Worm (Caenorhabditis elegans) whole organism, L4 larva: ENCODE data around the gene K10D11.4.

Experiments
- F44E2.7 ChIP-seq: fragments of 200-800 bp; sonication (Bioruptor generic); IDR thresholded peaks from 2 replicates; pipeline ENCODE4 v2.1.2; 2022; ENCODE audit warnings: missing genetic modification characterization, missing compliant biosample characterization
- Y48G9A.11 ChIP-seq: fragments of 200-800 bp; sonication (Bioruptor generic); IDR thresholded peaks from 2 replicates; pipeline ENCODE4 v1.3.6; 2022; ENCODE audit warnings: missing genetic modification reagents, missing genetic modification characterization, missing compliant biosample characterization
- aha-1 ChIP-seq: fragments of 150-350 bp; peaks from one replicate; lab custom pipeline; 2014; ENCODE audit warnings: missing biosample characterization, missing genetic modification characterization
- aly-2 ChIP-seq: sonication (generic microtip); optimal IDR thresholded peaks from 2 replicates; lab custom pipeline; 2018; ENCODE audit warnings: missing biosample characterization, missing genetic modification characterization
- ama-1 ChIP-seq: fragments of 150-350 bp; optimal IDR thresholded peaks from 2 replicates; lab custom pipeline; 2014; ENCODE audit warnings: inconsistent platforms, mixed read lengths
- ceh-44 ChIP-seq: fragments of 200-800 bp; sonication (Bioruptor generic); IDR thresholded peaks from 2 replicates; pipeline ENCODE4 v1.3.6; 2022; ENCODE audit warnings: missing genetic modification reagents, missing genetic modification characterization, missing compliant biosample characterization
- ceh-62 ChIP-seq: sonication (generic microtip); optimal IDR thresholded peaks from 2 replicates; lab custom pipeline; 2017; ENCODE audit warnings: missing biosample characterization, missing genetic modification characterization
- ceh-82 ChIP-seq: sonication (generic microtip); optimal IDR thresholded peaks from 2 replicates; lab custom pipeline; 2017; ENCODE audit warnings: missing biosample characterization, missing genetic modification characterization
- cey-2 ChIP-seq: sonication (generic microtip); optimal IDR thresholded peaks from 3 replicates; lab custom pipeline; 2017; ENCODE audit warnings: missing genetic modification characterization, mild to moderate bottlenecking, missing compliant biosample characterization, antibody characterized with exemption, borderline replicate concordance; ENCODE audit not compliant: insufficient read depth
- daf-12 ChIP-seq: fragments of 150-350 bp; optimal IDR thresholded peaks from 2 replicates; lab custom pipeline; 2014; ENCODE audit warnings: missing biosample characterization, missing genetic modification reagents, missing genetic modification characterization
- dmd-6 ChIP-seq: fragments of 200-800 bp; sonication (Bioruptor generic); IDR thresholded peaks from 2 replicates; pipeline ENCODE4 v1.3.6; 2022; ENCODE audit warnings: missing genetic modification reagents, missing genetic modification characterization, missing compliant biosample characterization
- dmd-8 ChIP-seq: fragments of 200-800 bp; sonication (Bioruptor generic); IDR thresholded peaks from 2 replicates; pipeline ENCODE4 v1.3.6; 2022; ENCODE audit warnings: missing genetic modification characterization, missing compliant biosample characterization
- dve-1 ChIP-seq: sonication (generic microtip); optimal IDR thresholded peaks from 2 replicates; lab custom pipeline; 2017; ENCODE audit warnings: antibody characterized with exemption, mild to moderate bottlenecking, missing genetic modification characterization, missing compliant biosample characterization; ENCODE audit not compliant: insufficient read depth
- fkh-10 ChIP-seq: fragments of 150-350 bp; optimal IDR thresholded peaks from 2 replicates; lab custom pipeline; 2014; ENCODE audit warnings: missing biosample characterization, missing genetic modification reagents, missing genetic modification characterization
- hlh-11 ChIP-seq: fragments of 200-800 bp; sonication (Bioruptor generic); optimal IDR thresholded peaks from 2 replicates; lab custom pipeline; 2018; ENCODE audit warnings: mild to moderate bottlenecking, missing genetic modification characterization, missing compliant biosample characterization
- hlh-30 ChIP-seq: sonication (generic microtip); optimal IDR thresholded peaks from 2 replicates; lab custom pipeline; 2017; ENCODE audit warnings: antibody characterized with exemption, mild to moderate bottlenecking, missing genetic modification characterization, missing compliant biosample characterization; ENCODE audit not compliant: insufficient read depth
- hmg-1.1 ChIP-seq: fragments of 200-800 bp; sonication (Bioruptor generic); IDR thresholded peaks from 2 replicates; pipeline ENCODE4 v1.3.6; 2022; ENCODE audit warnings: missing genetic modification reagents, missing genetic modification characterization, missing compliant biosample characterization
- lin-1 ChIP-seq: fragments of 200-800 bp; sonication (Bioruptor generic); IDR thresholded peaks from 2 replicates; pipeline ENCODE4 v1.3.6; 2022; ENCODE audit warnings: missing genetic modification reagents, missing genetic modification characterization, missing compliant biosample characterization
- lir-3 ChIP-seq: sonication (generic microtip); optimal IDR thresholded peaks from 2 replicates; lab custom pipeline; 2016; ENCODE audit warnings: mild to moderate bottlenecking, missing genetic modification characterization, missing compliant biosample characterization
- lsy-2 ChIP-seq, 2 experiments: fragments of 150-350 bp in 1 of 2; sonication (generic microtip) in 1 of 2; optimal IDR thresholded peaks; 2 replicates each; lab custom pipeline; 2014 to 2017; ENCODE audit warnings: missing biosample characterization in 2 of 2, missing genetic modification characterization in 2 of 2
- mdl-1 ChIP-seq, 2 experiments: fragments of 150-350 bp in 1 of 2; sonication (generic microtip) in 1 of 2; optimal IDR thresholded peaks; 2 replicates each; lab custom pipeline; 2014 to 2017; ENCODE audit warnings: missing biosample characterization in 2 of 2, missing genetic modification characterization in 2 of 2
- mdt-29 ChIP-seq: fragments of 200-800 bp; sonication (Bioruptor generic); IDR thresholded peaks from 2 replicates; pipeline ENCODE4 v1.3.6; 2022; ENCODE audit warnings: missing genetic modification reagents, missing genetic modification characterization, missing compliant biosample characterization
- mep-1 ChIP-seq: fragments of 150-350 bp; sonication (generic microtip); optimal IDR thresholded peaks from 3 replicates; lab custom pipeline; 2014; ENCODE audit warnings: missing biosample characterization, missing genetic modification characterization
- mes-2 ChIP-seq: sonication (generic microtip); optimal IDR thresholded peaks from 2 replicates; lab custom pipeline; 2016; ENCODE audit warnings: missing genotype, mild to moderate bottlenecking, missing genetic modification characterization, missing compliant biosample characterization; ENCODE audit not compliant: poor library complexity, severe bottlenecking
- mxl-3 ChIP-seq: fragments of 200-800 bp; sonication (Bioruptor generic); optimal IDR thresholded peaks from 2 replicates; lab custom pipeline; 2018; ENCODE audit warnings: mild to moderate bottlenecking, missing genetic modification characterization, missing compliant biosample characterization
- nhr-102 ChIP-seq: sonication (generic microtip); optimal IDR thresholded peaks from 2 replicates; lab custom pipeline; 2016; ENCODE audit warnings: mild to moderate bottlenecking, missing genetic modification characterization, moderate library complexity, missing compliant biosample characterization
- nhr-25 ChIP-seq: sonication (generic microtip); optimal IDR thresholded peaks from 2 replicates; lab custom pipeline; 2017; ENCODE audit warnings: missing genetic modification characterization, mild to moderate bottlenecking, missing compliant biosample characterization, antibody characterized with exemption, moderate library complexity, borderline replicate concordance; ENCODE audit not compliant: insufficient read depth
- nhr-28 ChIP-seq: fragments of 150-350 bp; optimal IDR thresholded peaks from 2 replicates; lab custom pipeline; 2014; ENCODE audit warnings: missing biosample characterization, missing genetic modification characterization
- nhr-41 ChIP-seq: fragments of 200-800 bp; sonication (Bioruptor generic); IDR thresholded peaks from 2 replicates; pipeline ENCODE4 v1.3.6; 2022; ENCODE audit warnings: missing genetic modification reagents, missing genetic modification characterization, missing compliant biosample characterization
- pqm-1 ChIP-seq: sonication (generic microtip); optimal IDR thresholded peaks from 2 replicates; lab custom pipeline; 2017; ENCODE audit warnings: missing biosample characterization, missing genetic modification characterization
- rbr-2 ChIP-seq: sonication (generic microtip); optimal IDR thresholded peaks from 2 replicates; lab custom pipeline; 2016; ENCODE audit warnings: missing genotype, missing genetic modification characterization, missing compliant biosample characterization
- sdz-12 ChIP-seq: fragments of 200-800 bp; sonication (Bioruptor generic); optimal IDR thresholded peaks from 2 replicates; lab custom pipeline; 2018; ENCODE audit warnings: mild to moderate bottlenecking, missing genetic modification characterization, missing compliant biosample characterization
- snpc-1.2 ChIP-seq: fragments of 200-800 bp; sonication (Bioruptor generic); IDR thresholded peaks from 2 replicates; pipeline ENCODE4 v1.3.6; 2022; ENCODE audit warnings: missing genetic modification reagents, missing genetic modification characterization, missing compliant biosample characterization
- tag-97 ChIP-seq: fragments of 200-800 bp; sonication (Bioruptor generic); IDR thresholded peaks from 2 replicates; pipeline ENCODE4 v1.3.6; 2022; ENCODE audit warnings: missing genetic modification characterization, missing compliant biosample characterization
- unc-62 ChIP-seq, 3 experiments: fragments of 150-350 bp in 1 of 3; sonication (generic microtip); optimal IDR thresholded peaks in 2 of 3; peaks in 1 of 3; 1 replicate in 1 of 3; 2 replicates in 2 of 3; lab custom pipeline; 2014 to 2017; ENCODE audit warnings: missing biosample characterization in 3 of 3, missing genetic modification characterization in 3 of 3, missing genetic modification reagents in 3 of 3, missing genotype in 1 of 3
- zfp-2 ChIP-seq: sonication (generic microtip); optimal IDR thresholded peaks from 2 replicates; lab custom pipeline; 2016; ENCODE audit warnings: mild to moderate bottlenecking, missing genetic modification characterization, missing compliant biosample characterization
- zfp-3 ChIP-seq: fragments of 200-800 bp; sonication (Bioruptor generic); conservative IDR thresholded peaks from 2 replicates; pipeline ENCODE4 v1.3.6; 2022; ENCODE audit warnings: missing genetic modification reagents, missing genetic modification characterization, missing compliant biosample characterization
- zip-11 ChIP-seq: fragments of 200-800 bp; sonication (Bioruptor generic); IDR thresholded peaks from 2 replicates; pipeline ENCODE4 v1.3.6; 2022; ENCODE audit warnings: missing genetic modification characterization, missing compliant biosample characterization
- ztf-7 ChIP-seq: fragments of 150-350 bp; optimal IDR thresholded peaks from 2 replicates; lab custom pipeline; 2014; ENCODE audit warnings: missing biosample characterization, missing genetic modification characterization

Gene K10D11.4

ce11 chrIV:13015801-13016404, 21.6 kb upstream of the K10D11.4 start:
- TF ChIP-seq nhr-102 (tag; lab: Kevin White, UChicago) (no peak), unc-62 (GFP tag; optimal IDR thresholded peaks at IDR 0.05 in 1 of 2; lab: Kevin White, UChicago) (no peak), unc-62 (tag; optimal IDR thresholded peaks at IDR 0.05; lab: Kevin White, UChicago) (no peak), ceh-82 (tag; lab: Kevin White, UChicago) (no peak), snpc-1.2 (GFP tag; lab: Robert Waterston, UW) (no peak), lsy-2 (tag; optimal IDR thresholded peaks at IDR 0.05; lab: Kevin White, UChicago) (peak in 1 of 2 experiments; percentile 12), aha-1 (tag; lab: Kevin White, UChicago) (peak; percentile 45), Y48G9A.11 (GFP tag; lab: Robert Waterston, UW) (no peak), aly-2 (no peak), fkh-10 (GFP tag; lab: Kevin White, UChicago) (peak; percentile 36), ztf-7 (tag; lab: Kevin White, UChicago) (no peak), mdl-1 (tag; optimal IDR thresholded peaks at IDR 0.05; lab: Kevin White, UChicago) (no peak), cey-2 (no peak), zfp-3 (GFP tag; lab: Robert Waterston, UW) (no peak), zfp-2 (tag; lab: Kevin White, UChicago) (no peak), nhr-25 (tag; lab: Kevin White, UChicago) (no peak), hmg-1.1 (GFP tag; lab: Robert Waterston, UW) (peak; percentile 57; the same call in 1 of the 2 replicates), daf-12 (tag; lab: Kevin White, UChicago) (no peak), ceh-44 (no peak), tag-97 (no peak)

ce11 chrIV:13013711-13014341, 19.6 kb upstream of the K10D11.4 start:
- no peak for TF ChIP-seq ama-1 (lab: Kevin White, UChicago)
- TF ChIP-seq hmg-1.1 (GFP tag; lab: Robert Waterston, UW): no peak
- peak; percentile 5 for TF ChIP-seq aha-1 (tag; lab: Kevin White, UChicago)
- TF ChIP-seq pqm-1 (tag; lab: Kevin White, UChicago): no peak
- no peak for TF ChIP-seq rbr-2
- TF ChIP-seq nhr-41 (GFP tag; lab: Robert Waterston, UW): no peak
- TF ChIP-seq ztf-7 (tag; lab: Kevin White, UChicago): no peak
- TF ChIP-seq zip-11 (GFP tag; lab: Robert Waterston, UW): no peak

- TF ChIP-seq mdl-1 (tag; optimal IDR thresholded peaks at IDR 0.05; lab: Kevin White, UChicago) (peak in 1 of 2 experiments; percentile 17), nhr-25 (tag; lab: Kevin White, UChicago) (peak; percentile 6), dve-1 (tag; lab: Kevin White, UChicago) (peak; percentile 19), hlh-11 (peak; percentile 19), lin-1 (GFP tag; lab: Robert Waterston, UW) (no peak), hlh-30 (tag; lab: Kevin White, UChicago) (peak; percentile 56), mxl-3 (GFP tag; lab: Kevin White, UChicago) (peak; percentile 1), F44E2.7 (GFP tag; lab: Robert Waterston, UW) (no peak), mes-2 (tag; lab: Kevin White, UChicago) (peak; percentile 20), ceh-62 (tag; lab: Kevin White, UChicago) (no peak), dmd-6 (GFP tag; lab: Robert Waterston, UW) (no peak), sdz-12 (GFP tag; lab: Kevin White, UChicago) (no peak), dmd-8 (GFP tag; lab: Robert Waterston, UW) (no peak), mdt-29 (GFP tag; lab: Robert Waterston, UW) (no peak), lir-3 (tag; lab: Kevin White, UChicago) (no peak), mep-1 (peak; percentile 24), nhr-28 (tag; lab: Kevin White, UChicago) (peak; percentile 35), aha-1 (tag; lab: Kevin White, UChicago) (peak; percentile 36)
These were observed 19.0 kb upstream of the K10D11.4 start for ce11 chrIV:13013231-13013630.
